Fruit fly (Drosophila melanogaster): ENCODE results near the gene CG10031.

dm6 chr2L:3668451-3668850 is 30.4 kb downstream of the CG10031 start, which contains the start of gene Sfp24Ba:
- TF ChIP-seq CG8478 (optimal IDR thresholded peaks at IDR 0.05) = no peak
- no peak for TF ChIP-seq usp (GFP tag; optimal IDR thresholded peaks at IDR 0.05)
- TF ChIP-seq pan (optimal IDR thresholded peaks at IDR 0.05) = no peak
